Fruit fly (Drosophila melanogaster): Measurements from ENCODE around the gene Pi4KIIIalpha.

Gene Pi4KIIIalpha

DNA sequence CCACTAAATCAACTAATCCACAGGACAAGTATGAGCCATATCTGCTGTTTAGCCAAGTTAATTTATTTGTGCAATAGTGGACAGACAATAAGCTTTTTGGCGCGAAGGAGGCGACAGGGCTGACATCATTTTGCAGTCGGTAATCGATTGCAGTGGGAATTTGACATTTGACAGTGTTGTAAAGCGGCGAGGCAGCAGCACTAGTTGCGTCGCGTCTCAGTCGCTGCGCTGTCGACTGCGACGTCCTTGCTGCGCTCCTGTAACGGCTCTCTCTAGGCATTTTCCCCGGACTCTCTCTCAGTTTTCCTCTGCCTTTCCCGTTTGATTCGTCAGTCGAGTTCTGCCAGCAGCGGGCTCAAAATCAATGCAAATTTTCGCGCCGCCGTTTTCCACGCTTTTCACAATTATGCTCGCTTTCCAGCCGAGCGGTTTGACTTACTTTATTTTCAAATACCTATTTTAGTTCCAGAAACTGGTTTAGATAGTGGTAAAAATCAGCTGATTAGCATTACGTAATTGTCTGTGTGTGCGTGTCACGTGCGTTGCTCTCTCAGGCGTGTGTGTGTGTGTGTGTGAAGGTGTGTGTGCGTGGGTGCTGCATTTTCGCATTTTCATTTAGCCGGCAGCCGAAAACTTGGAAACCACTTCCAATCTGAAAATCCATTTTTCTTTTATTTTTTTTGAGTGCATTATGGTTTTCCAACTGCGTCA, 12.4 kb downstream of the Pi4KIIIalpha start (continued):
- no peak for TF ChIP-seq nau (GFP tag; optimal IDR thresholded peaks at IDR 0.05)
- TF ChIP-seq cwo (GFP tag; optimal IDR thresholded peaks at IDR 0.05): peak; percentile 2
- TF ChIP-seq CG11696 (GFP tag; IDR thresholded peaks at IDR 0.05): no peak
- no peak for TF ChIP-seq CG10654 (GFP tag; optimal IDR thresholded peaks at IDR 0.05)
- peak; percentile 42 for TF ChIP-seq sens (GFP tag)
- no peak for TF ChIP-seq Kr (GFP tag; optimal IDR thresholded peaks at IDR 0.05)
- no peak for TF ChIP-seq Dp (GFP tag; optimal IDR thresholded peaks at IDR 0.05)
- no peak for TF ChIP-seq zfh2 (GFP tag; optimal IDR thresholded peaks at IDR 0.05)
- no peak for TF ChIP-seq Fer1 (GFP tag; optimal IDR thresholded peaks at IDR 0.05)
- no peak for TF ChIP-seq Ets97D (GFP tag; optimal IDR thresholded peaks at IDR 0.05)
- no peak for TF ChIP-seq fu2 (GFP tag; optimal IDR thresholded peaks at IDR 0.05)
- TF ChIP-seq cg (GFP tag; optimal IDR thresholded peaks at IDR 0.05): peak; percentile 53
- TF ChIP-seq dimm (GFP tag; IDR thresholded peaks at IDR 0.05): no peak
- TF ChIP-seq Stat92E (GFP tag; optimal IDR thresholded peaks at IDR 0.05): no peak
- TF ChIP-seq Jarid2 (GFP tag; optimal IDR thresholded peaks at IDR 0.05): no peak
- TF ChIP-seq Doc3 (GFP tag; IDR thresholded peaks at IDR 0.05; ENCODE audit: partially characterized antibody): no peak
- no peak for TF ChIP-seq ranshi (GFP tag; IDR thresholded peaks at IDR 0.05)
- no peak for TF ChIP-seq Hr3 (GFP tag; optimal IDR thresholded peaks at IDR 0.05)
- TF ChIP-seq CG10147 (GFP tag; optimal IDR thresholded peaks at IDR 0.05): no peak
- no peak for TF ChIP-seq btn (GFP tag; optimal IDR thresholded peaks at IDR 0.05)
- peak; percentile 65 for TF ChIP-seq CG2116 (GFP tag; optimal IDR thresholded peaks at IDR 0.05)
- TF ChIP-seq CG13894 (tag; optimal IDR thresholded peaks at IDR 0.05): no peak
- peak; percentile 6 for TF ChIP-seq Med (GFP tag)
- no peak for TF ChIP-seq Atf3 (GFP tag; optimal IDR thresholded peaks at IDR 0.05)
- no peak for TF ChIP-seq CG4328 (GFP tag; optimal IDR thresholded peaks at IDR 0.05)
- TF ChIP-seq wor (GFP tag; IDR thresholded peaks at IDR 0.05): no peak
- TF ChIP-seq CG11093 (GFP tag; IDR thresholded peaks at IDR 0.05): no peak
- no peak for TF ChIP-seq ssp (GFP tag; IDR thresholded peaks at IDR 0.05)
- TF ChIP-seq Bdp1 (GFP tag; optimal IDR thresholded peaks at IDR 0.05): no peak
- TF ChIP-seq unpg (GFP tag; optimal IDR thresholded peaks at IDR 0.05): no peak
- TF ChIP-seq CG12769 (tag; optimal IDR thresholded peaks at IDR 0.05): no peak
- TF ChIP-seq lbe (GFP tag; optimal IDR thresholded peaks at IDR 0.05): no peak
- TF ChIP-seq CoRest (tag; optimal IDR thresholded peaks at IDR 0.05): no peak
- TF ChIP-seq Ada2b (GFP tag; IDR thresholded peaks at IDR 0.05): no peak
- TF ChIP-seq CG12104 (GFP tag; optimal IDR thresholded peaks at IDR 0.05): no peak
- no peak for TF ChIP-seq CG10366 (GFP tag; IDR thresholded peaks at IDR 0.05)
- no peak for TF ChIP-seq CG13287 (GFP tag; IDR thresholded peaks at IDR 0.05; ENCODE audit: partially characterized antibody)
- peak; percentile 7 for TF ChIP-seq stwl (tag; optimal IDR thresholded peaks at IDR 0.05)
- peak; percentile 19 to 45 for TF ChIP-seq Trl (optimal IDR thresholded peaks at IDR 0.05)
- TF ChIP-seq Trl (GFP tag; optimal IDR thresholded peaks at IDR 0.05): no peak
- no peak for TF ChIP-seq CG9797 (GFP tag; optimal IDR thresholded peaks at IDR 0.05)
- TF ChIP-seq aop (GFP tag; IDR thresholded peaks at IDR 0.05): no peak
- peak in 1 of 2 experiments; percentile 77 for TF ChIP-seq Pdp1 (GFP tag; optimal IDR thresholded peaks at IDR 0.05)
- no peak for TF ChIP-seq Six4 (GFP tag; optimal IDR thresholded peaks at IDR 0.05)
- no peak for TF ChIP-seq da (GFP tag; optimal IDR thresholded peaks at IDR 0.05)
- TF ChIP-seq Rfx (GFP tag; IDR thresholded peaks at IDR 0.05): 0 out of 2 replicates have a peak, but pooled peaks have one; percentile 6
- TF ChIP-seq CG10543 (GFP tag; optimal IDR thresholded peaks at IDR 0.05): no peak
- TF ChIP-seq Oli (tag; optimal IDR thresholded peaks at IDR 0.05): no peak
- no peak for TF ChIP-seq pum (GFP tag; optimal IDR thresholded peaks at IDR 0.05)
- no peak for TF ChIP-seq stc (GFP tag; IDR thresholded peaks at IDR 0.05)
